Fruit fly (Drosophila melanogaster): ENCODE results near the gene AdamTS-B.
A peak's percentile ranks its signal among the peaks of the same experiment; 100 is the strongest.

The AdamTS-B gene

dm6 chrX:5696436-5697022 is 1.8 kb upstream of the AdamTS-B start (continued):
- peak; percentile 87 for TF ChIP-seq CG15073 (GFP tag; optimal IDR thresholded peaks at IDR 0.05)
- peak; percentile 94 for TF ChIP-seq CG43689 (GFP tag; IDR thresholded peaks at IDR 0.05)
- peak; percentile 6 for TF ChIP-seq CG7745 (tag; optimal IDR thresholded peaks at IDR 0.05)
- no peak for TF ChIP-seq CG8478 (optimal IDR thresholded peaks at IDR 0.05)
- TF ChIP-seq exex (tag; optimal IDR thresholded peaks at IDR 0.05), result peak; percentile 48
- TF ChIP-seq zf30C (GFP tag; optimal IDR thresholded peaks at IDR 0.05), result peak; percentile 98
- TF ChIP-seq CG12299 (tag; optimal IDR thresholded peaks at IDR 0.05), result peak; percentile 79
- no peak for TF ChIP-seq HLH4C (GFP tag; IDR thresholded peaks at IDR 0.05; ENCODE audit: partially characterized antibody)
- TF ChIP-seq Hmx (GFP tag; optimal IDR thresholded peaks at IDR 0.05), result peak; percentile 91
- TF ChIP-seq CG6689 (GFP tag; IDR thresholded peaks at IDR 0.05), result peak; percentile 95
- TF ChIP-seq tna (GFP tag; IDR thresholded peaks at IDR 0.05; ENCODE audit: partially characterized antibody), result no peak
- peak; percentile 93 for TF ChIP-seq CrebB (tag; optimal IDR thresholded peaks at IDR 0.05)
- peak; percentile 98 for TF ChIP-seq dpn (GFP tag; optimal IDR thresholded peaks at IDR 0.05)
- TF ChIP-seq CG16779 (GFP tag; IDR thresholded peaks at IDR 0.05), result peak; percentile 93
- TF ChIP-seq gsb (GFP tag; IDR thresholded peaks at IDR 0.05), result peak; percentile 87
- TF ChIP-seq Hsf (GFP tag; optimal IDR thresholded peaks at IDR 0.05), result peak; percentile 98
- TF ChIP-seq BEAF-32 (GFP tag; optimal IDR thresholded peaks at IDR 0.05), result no peak
- peak; percentile 85 for TF ChIP-seq Hand (GFP tag; optimal IDR thresholded peaks at IDR 0.05)
- peak; percentile 81 for TF ChIP-seq CG17829 (tag; optimal IDR thresholded peaks at IDR 0.05)
- peak; percentile 99 for TF ChIP-seq Med (GFP tag)
- TF ChIP-seq pita (GFP tag; optimal IDR thresholded peaks at IDR 0.05), result no peak
- TF ChIP-seq bsh (GFP tag; optimal IDR thresholded peaks at IDR 0.05), result peak; percentile 91 to 94
- no peak for TF ChIP-seq Sin3A (optimal IDR thresholded peaks at IDR 0.05)
- TF ChIP-seq CG8089 (GFP tag; optimal IDR thresholded peaks at IDR 0.05), result peak; percentile 98
- TF ChIP-seq abd-A (tag; optimal IDR thresholded peaks at IDR 0.05), result peak; percentile 18
- TF ChIP-seq CG4707 (GFP tag; optimal IDR thresholded peaks at IDR 0.05), result peak; percentile 80
- peak; percentile 81 for TF ChIP-seq CG17612 (GFP tag; IDR thresholded peaks at IDR 0.05)
- peak; percentile 97 for TF ChIP-seq onecut (GFP tag; IDR thresholded peaks at IDR 0.05)
- TF ChIP-seq CG7987 (GFP tag; optimal IDR thresholded peaks at IDR 0.05), result peak; percentile 87
- peak; percentile 96 for TF ChIP-seq CG4282 (GFP tag; optimal IDR thresholded peaks at IDR 0.05)
- TF ChIP-seq Opbp (GFP tag; IDR thresholded peaks at IDR 0.05; ENCODE audit: partially characterized antibody), result no peak
- TF ChIP-seq Stat92E (GFP tag; optimal IDR thresholded peaks at IDR 0.05), result peak in 1 of 3 experiments; percentile 80
- peak; percentile 87 for TF ChIP-seq CG6175 (GFP tag; IDR thresholded peaks at IDR 0.05)
- no peak for TF ChIP-seq CG13287 (GFP tag; IDR thresholded peaks at IDR 0.05; ENCODE audit: partially characterized antibody)
- no peak for TF ChIP-seq CG7963 (GFP tag; IDR thresholded peaks at IDR 0.05; ENCODE audit: partially characterized antibody)
- TF ChIP-seq dimm (GFP tag; IDR thresholded peaks at IDR 0.05), result peak; percentile 86
- TF ChIP-seq CG2678 (tag; optimal IDR thresholded peaks at IDR 0.05), result peak; percentile 95
- peak; percentile 37 for TF ChIP-seq gfzf (GFP tag; optimal IDR thresholded peaks at IDR 0.05)
- TF ChIP-seq CG9609 (GFP tag; optimal IDR thresholded peaks at IDR 0.05), result peak; percentile 98
- TF ChIP-seq run (tag; optimal IDR thresholded peaks at IDR 0.05), result peak; percentile 62
- peak; percentile 93 for TF ChIP-seq tio (GFP tag; optimal IDR thresholded peaks at IDR 0.05)
- TF ChIP-seq CG7928 (GFP tag; optimal IDR thresholded peaks at IDR 0.05), result peak; percentile 66
- peak; percentile 96 for TF ChIP-seq disco-r (GFP tag; optimal IDR thresholded peaks at IDR 0.05)
- peak; percentile 95 for TF ChIP-seq croc (GFP tag; conservative IDR thresholded peaks at IDR 0.05)
- TF ChIP-seq Kr (GFP tag; optimal IDR thresholded peaks at IDR 0.05), result peak; percentile 88
- TF ChIP-seq cato (GFP tag; optimal IDR thresholded peaks at IDR 0.05; ENCODE audit: borderline replicate concordance), result peak; percentile 92
- TF ChIP-seq Hr78 (GFP tag; optimal IDR thresholded peaks at IDR 0.05), result peak in 1 of 2 experiments; percentile 75
- TF ChIP-seq CG32772 (GFP tag; IDR thresholded peaks at IDR 0.05), result peak; percentile 96
- peak; percentile 60 for TF ChIP-seq twi (tag; optimal IDR thresholded peaks at IDR 0.05)
